Worm (Caenorhabditis elegans): Measurements from ENCODE around the gene ttb-1.
"Not testable (repeated sequence)": the region's sequence is repeated elsewhere in the genome, so short reads cannot be mapped to it uniquely, and the experiment has no call there.

ttb-1 gene

ce11 chrV:203855-204432 is 47.3 kb downstream of the ttb-1 start, which contains the start of gene lec-12:
lec-12 (plus strand) TSS chrV:204382.
- no peak for TF ChIP-seq ceh-27 (GFP tag; optimal IDR thresholded peaks at IDR 0.05)
- TF ChIP-seq attf-5 (GFP tag; optimal IDR thresholded peaks at IDR 0.05), result peak; percentile 21
- no peak for TF ChIP-seq ztf-28 (GFP tag; IDR thresholded peaks at IDR 0.05)
- peak; percentile 79; the same call in 1 of the 2 replicates for TF ChIP-seq hmg-1.2 (GFP tag; IDR thresholded peaks at IDR 0.05)
- TF ChIP-seq die-1 (tag; optimal IDR thresholded peaks at IDR 0.05), result no peak
- peak; percentile 12; the same call in 1 of the 2 replicates for TF ChIP-seq cebp-1 (GFP tag; IDR thresholded peaks at IDR 0.05)
- peak; percentile 82 for TF ChIP-seq cebp-1 (tag; optimal IDR thresholded peaks at IDR 0.05)
- TF ChIP-seq zim-3 (tag; optimal IDR thresholded peaks at IDR 0.05), result no peak
- TF ChIP-seq zfh-2 (GFP tag; conservative IDR thresholded peaks at IDR 0.05), result 0 out of 2 replicates have a peak, but pooled peaks have one; percentile 16
- no peak for TF ChIP-seq hlh-26 (GFP tag; conservative IDR thresholded peaks at IDR 0.05)
- TF ChIP-seq pha-4 (tag; optimal IDR thresholded peaks at IDR 0.05), result peak; percentile 32
- TF ChIP-seq lin-40 (tag; optimal IDR thresholded peaks at IDR 0.05), result peak; percentile 28
- TF ChIP-seq nhr-80 (tag; optimal IDR thresholded peaks at IDR 0.05), result peak; percentile 56
- no peak for TF ChIP-seq F22D6.2 (tag; optimal IDR thresholded peaks at IDR 0.05)
- TF ChIP-seq bed-2 (GFP tag; IDR thresholded peaks at IDR 0.05), result no peak
- TF ChIP-seq B0336.3 (GFP tag; IDR thresholded peaks at IDR 0.05), result 0 out of 2 replicates have a peak, but pooled peaks have one; percentile 38

- TF ChIP-seq nfyb-1 (GFP tag; IDR thresholded peaks at IDR 0.05) (peak; percentile 67; the same call in 1 of the 2 replicates), snpc-1.1 (tag; optimal IDR thresholded peaks at IDR 0.05; ENCODE audit: insufficient read depth) (no peak)
These were observed 50.2 kb downstream of the ttb-1 start for ce11 chrV:206814-207213.

- TF ChIP-seq sdz-38 (tag; optimal IDR thresholded peaks at IDR 0.05) (no peak), nhr-80 (tag; optimal IDR thresholded peaks at IDR 0.05) (peak; percentile 51)
These were observed 55.0 kb downstream of the ttb-1 start for ce11 chrV:211388-212168.

- TF ChIP-seq ets-4 (GFP tag; optimal IDR thresholded peaks at IDR 0.05); zim-3 (tag; optimal IDR thresholded peaks at IDR 0.05); somi-1 (GFP tag; optimal IDR thresholded peaks at IDR 0.05): not testable (repeated sequence)
These were observed 56.1 kb downstream of the ttb-1 start, which contains the start of gene DC2.5 for ce11 chrV:212687-213086. DC2.5 (minus strand) TSS chrV:212787.

- TF ChIP-seq rcor-1 (GFP tag; IDR thresholded peaks at IDR 0.05) (no peak), let-526 (GFP tag; IDR thresholded peaks at IDR 0.05) (no peak), Y53F4B.3 (GFP tag; IDR thresholded peaks at IDR 0.05) (no peak)
These were observed 59.1 kb downstream of the ttb-1 start for ce11 chrV:215697-216096.
